Worm (Caenorhabditis elegans) whole organism, L1 larva: ENCODE results near the gene trp-1.
A peak's percentile ranks its signal among the peaks of the same experiment; 100 is the strongest.

Source experiments
- C04F5.9 ChIP-seq: sonication (generic microtip); optimal IDR thresholded peaks from 2 replicates; lab custom pipeline; 2016; ENCODE audit warnings: missing genetic modification characterization, missing compliant biosample characterization
- C34B4.2 ChIP-seq: sonication (generic microtip); optimal IDR thresholded peaks from 2 replicates; lab custom pipeline; 2017; ENCODE audit warnings: mild to moderate bottlenecking, missing genetic modification characterization, missing compliant biosample characterization
- Y116A8C.19 ChIP-seq: sonication (generic microtip); optimal IDR thresholded peaks from 2 replicates; lab custom pipeline; 2016; ENCODE audit warnings: missing compliant biosample characterization, missing genetic modification characterization, borderline replicate concordance
- alr-1 ChIP-seq: fragments of 200-800 bp; sonication (Bioruptor generic); optimal IDR thresholded peaks from 2 replicates; lab custom pipeline; 2018; ENCODE audit warnings: borderline replicate concordance, mild to moderate bottlenecking, missing genetic modification characterization, missing compliant biosample characterization
- ama-1 ChIP-seq: fragments of 150-350 bp; optimal IDR thresholded peaks from 2 replicates; lab custom pipeline; 2014
- blmp-1 ChIP-seq: fragments of 150-350 bp; optimal IDR thresholded peaks from 2 replicates; lab custom pipeline; 2014; ENCODE audit warnings: missing biosample characterization, missing genetic modification characterization
- ceh-8 ChIP-seq: fragments of 200-800 bp; sonication (Bioruptor generic); optimal IDR thresholded peaks from 2 replicates; lab custom pipeline; 2018; ENCODE audit warnings: mild to moderate bottlenecking, missing genetic modification characterization, moderate library complexity, missing compliant biosample characterization
- dsc-1 ChIP-seq: sonication (generic microtip); optimal IDR thresholded peaks from 2 replicates; lab custom pipeline; 2016; ENCODE audit warnings: mild to moderate bottlenecking, missing genetic modification characterization, missing compliant biosample characterization
- egl-13 ChIP-seq: sonication (generic microtip); optimal IDR thresholded peaks from 2 replicates; lab custom pipeline; 2016; ENCODE audit warnings: missing genotype, missing genetic modification reagents, missing genetic modification characterization, missing compliant biosample characterization
- egl-27 ChIP-seq, 2 experiments: fragments of 150-350 bp in 1 of 2; sonication (generic microtip); optimal IDR thresholded peaks; 3 replicates each; lab custom pipeline; 2017 to 2018; ENCODE audit warnings: missing biosample characterization in 2 of 2, missing genetic modification characterization in 2 of 2, missing genetic modification reagents in 2 of 2
- elt-3 ChIP-seq, 6 experiments: fragments of 150-350 bp in 1 of 6; sonication (generic microtip); optimal IDR thresholded peaks; 2 replicates each; lab custom pipeline; 2017 to 2018; ENCODE audit warnings: missing biosample characterization in 6 of 6, missing genetic modification characterization in 6 of 6, inconsistent platforms in 1 of 6
- fkh-4 ChIP-seq: sonication (generic microtip); optimal IDR thresholded peaks from 2 replicates; lab custom pipeline; 2016; ENCODE audit warnings: missing compliant biosample characterization, missing genetic modification characterization, borderline replicate concordance
- fos-1 ChIP-seq: fragments of 150-350 bp; optimal IDR thresholded peaks from 2 replicates; lab custom pipeline; 2014; ENCODE audit warnings: missing biosample characterization, missing genetic modification characterization
- grh-1 ChIP-seq: fragments of 200-800 bp; sonication (Bioruptor generic); IDR thresholded peaks from 2 replicates; pipeline ENCODE4 v1.3.6; 2022; ENCODE audit warnings: missing genetic modification reagents, missing genetic modification characterization, missing compliant biosample characterization
- hlh-17 ChIP-seq: fragments of 200-800 bp; sonication (Bioruptor generic); optimal IDR thresholded peaks from 2 replicates; lab custom pipeline; 2018; ENCODE audit warnings: missing genetic modification characterization, mild to moderate bottlenecking, missing compliant biosample characterization, moderate library complexity, borderline replicate concordance
- lin-13 ChIP-seq: fragments of 150-350 bp; optimal IDR thresholded peaks from 2 replicates; lab custom pipeline; 2014; ENCODE audit warnings: missing biosample characterization, missing genetic modification reagents, missing genetic modification characterization
- lin-15B ChIP-seq: fragments of 150-350 bp; sonication (generic microtip); optimal IDR thresholded peaks from 3 replicates; lab custom pipeline; 2014; ENCODE audit warnings: missing biosample characterization, missing genetic modification characterization
- lin-35 ChIP-seq, 2 experiments: fragments of 150-350 bp; optimal IDR thresholded peaks; 2 replicates each; lab custom pipeline; 2014; ENCODE audit warnings: missing biosample characterization in 2 of 2, missing genetic modification characterization in 2 of 2, missing genetic modification reagents in 2 of 2
- lin-39 ChIP-seq: fragments of 150-350 bp; optimal IDR thresholded peaks from 2 replicates; lab custom pipeline; 2014; ENCODE audit warnings: missing biosample characterization, missing genetic modification reagents, missing genetic modification characterization
- lir-3 ChIP-seq: sonication (generic microtip); optimal IDR thresholded peaks from 2 replicates; lab custom pipeline; 2016; ENCODE audit warnings: mild to moderate bottlenecking, missing genetic modification characterization, moderate library complexity, missing compliant biosample characterization; ENCODE audit not compliant: poor library complexity
- lsy-2 ChIP-seq, 2 experiments: fragments of 150-350 bp; optimal IDR thresholded peaks; 2 replicates each; lab custom pipeline; 2014; ENCODE audit warnings: missing biosample characterization in 2 of 2, missing genetic modification characterization in 2 of 2
- mef-2 ChIP-seq: fragments of 150-350 bp; optimal IDR thresholded peaks from 2 replicates; lab custom pipeline; 2014; ENCODE audit warnings: missing biosample characterization, missing genetic modification characterization
- mep-1 ChIP-seq: fragments of 150-350 bp; optimal IDR thresholded peaks from 2 replicates; lab custom pipeline; 2014; ENCODE audit warnings: missing biosample characterization, missing genetic modification characterization
- nhr-11 ChIP-seq: fragments of 150-350 bp; optimal IDR thresholded peaks from 2 replicates; lab custom pipeline; 2014; ENCODE audit warnings: missing biosample characterization, missing genetic modification characterization
- nhr-19 ChIP-seq: fragments of 200-800 bp; sonication (Bioruptor generic); conservative IDR thresholded peaks from 2 replicates; pipeline ENCODE4 v1.3.6; 2022; ENCODE audit warnings: missing genetic modification characterization, missing compliant biosample characterization
- nhr-20 ChIP-seq: sonication (generic microtip); optimal IDR thresholded peaks from 2 replicates; lab custom pipeline; 2016; ENCODE audit warnings: mild to moderate bottlenecking, missing genetic modification characterization, missing compliant biosample characterization
- nhr-237 ChIP-seq: fragments of 150-350 bp; optimal IDR thresholded peaks from 2 replicates; lab custom pipeline; 2014; ENCODE audit warnings: missing biosample characterization, missing genetic modification characterization
- nhr-28 ChIP-seq: fragments of 150-350 bp; optimal IDR thresholded peaks from 2 replicates; lab custom pipeline; 2014; ENCODE audit warnings: missing biosample characterization, missing genetic modification characterization
- nhr-71 ChIP-seq: sonication (generic microtip); optimal IDR thresholded peaks from 2 replicates; lab custom pipeline; 2016; ENCODE audit warnings: mild to moderate bottlenecking, missing genetic modification characterization, moderate library complexity, missing compliant biosample characterization
- nhr-77 ChIP-seq: fragments of 150-350 bp; optimal IDR thresholded peaks from 2 replicates; lab custom pipeline; 2014; ENCODE audit warnings: missing biosample characterization, missing genetic modification characterization
- nhr-85 ChIP-seq: sonication (generic microtip); peaks from one replicate; lab custom pipeline; 2016; ENCODE audit warnings: missing genetic modification characterization, inconsistent platforms, missing compliant biosample characterization
- pqm-1 ChIP-seq: sonication (generic microtip); optimal IDR thresholded peaks from 3 replicates; lab custom pipeline; 2017; ENCODE audit warnings: missing biosample characterization, missing genetic modification characterization
- rnt-1 ChIP-seq: sonication (generic microtip); optimal IDR thresholded peaks from 2 replicates; lab custom pipeline; 2016; ENCODE audit warnings: mild to moderate bottlenecking, missing genetic modification characterization, moderate library complexity, missing compliant biosample characterization
- skn-1 ChIP-seq: fragments of 150-350 bp; optimal IDR thresholded peaks from 2 replicates; lab custom pipeline; 2014; ENCODE audit warnings: missing biosample characterization, missing genetic modification characterization
- sox-4 ChIP-seq: sonication (generic microtip); optimal IDR thresholded peaks from 2 replicates; lab custom pipeline; 2016; ENCODE audit warnings: missing genetic modification characterization, missing compliant biosample characterization
- sup-37 ChIP-seq: fragments of 200-800 bp; sonication (Bioruptor generic); optimal IDR thresholded peaks from 2 replicates; lab custom pipeline; 2018; ENCODE audit warnings: mild to moderate bottlenecking, missing genetic modification characterization, missing compliant biosample characterization
- swsn-7 ChIP-seq: sonication (generic microtip); optimal IDR thresholded peaks from 2 replicates; lab custom pipeline; 2016; ENCODE audit warnings: missing genetic modification characterization, missing compliant biosample characterization
- tbx-2 ChIP-seq: sonication (generic microtip); optimal IDR thresholded peaks from 2 replicates; lab custom pipeline; 2016; ENCODE audit warnings: missing genetic modification characterization, missing compliant biosample characterization
- xbp-1 ChIP-seq: sonication (generic microtip); optimal IDR thresholded peaks from 2 replicates; lab custom pipeline; 2016; ENCODE audit warnings: missing genetic modification characterization, missing compliant biosample characterization
- ztf-4 ChIP-seq: fragments of 150-350 bp; optimal IDR thresholded peaks from 2 replicates; lab custom pipeline; 2014; ENCODE audit warnings: missing biosample characterization, missing genetic modification characterization

Gene trp-1

DNA sequence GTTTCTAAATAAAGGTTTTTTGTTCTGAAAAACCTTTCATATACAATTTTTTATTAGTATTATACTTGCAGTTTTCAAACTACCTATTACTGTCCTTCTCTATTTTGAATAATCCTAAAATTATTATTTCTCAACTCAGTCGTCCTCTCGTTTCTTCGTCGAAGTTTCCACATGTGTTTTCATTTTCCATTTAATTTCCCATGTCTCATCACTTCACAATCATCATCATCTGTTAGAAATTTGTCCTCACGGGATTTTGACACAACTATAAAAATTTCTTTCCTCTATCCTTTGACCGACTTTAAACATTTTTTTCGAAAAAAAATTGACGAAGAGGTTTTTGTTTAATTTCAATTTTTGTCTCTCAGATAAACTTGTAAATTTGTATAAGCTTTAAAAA is 514 bp downstream of the trp-1 start:
- TF ChIP-seq dsc-1 (tag; lab: Kevin White, UChicago) = peak; percentile 95
- no peak for TF ChIP-seq ceh-8 (GFP tag; lab: Kevin White, UChicago)
- no peak for TF ChIP-seq elt-3 (tag; optimal IDR thresholded peaks at IDR 0.05; lab: Kevin White, UChicago)
- no peak for TF ChIP-seq lir-3
- no peak for TF ChIP-seq pqm-1 (tag; lab: Kevin White, UChicago)
- peak; percentile 57 for TF ChIP-seq fkh-4
- TF ChIP-seq nhr-77 = no peak
- TF ChIP-seq egl-27 (tag; optimal IDR thresholded peaks at IDR 0.05; lab: Kevin White, UChicago) = no peak
- TF ChIP-seq nhr-19 = no peak

DNA sequence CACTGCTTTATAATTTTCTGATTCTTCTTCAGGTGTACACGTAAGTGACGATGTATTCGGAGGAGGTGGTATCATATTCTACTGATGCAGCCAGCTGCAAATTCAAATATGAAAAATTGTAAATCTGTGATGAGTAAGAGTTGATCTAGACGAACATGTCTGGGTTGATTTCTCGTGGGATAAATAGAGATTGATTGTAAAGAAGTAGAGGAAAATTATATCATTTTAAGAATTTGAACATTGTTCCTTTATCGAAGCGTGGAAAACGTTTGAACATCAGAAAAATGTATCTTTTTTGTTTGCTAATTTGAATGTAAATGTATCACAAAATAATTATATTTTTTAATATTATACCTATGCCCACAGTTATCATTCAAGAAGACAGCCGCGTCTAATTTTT is 10.6 kb downstream of the trp-1 start, which contains the start of gene ZC21.6:
Gene ZC21.6 (minus strand): TSS at position 101 of the 400 bp plus-strand sequence.
- TF ChIP-seq sup-37 (GFP tag; lab: Kevin White, UChicago) (no peak), lin-15B (no peak), Y116A8C.19 (tag; lab: Kevin White, UChicago) (no peak), rnt-1 (tag; lab: Kevin White, UChicago) (no peak), nhr-28 (tag; lab: Kevin White, UChicago) (no peak), ama-1 (no peak)

DNA sequence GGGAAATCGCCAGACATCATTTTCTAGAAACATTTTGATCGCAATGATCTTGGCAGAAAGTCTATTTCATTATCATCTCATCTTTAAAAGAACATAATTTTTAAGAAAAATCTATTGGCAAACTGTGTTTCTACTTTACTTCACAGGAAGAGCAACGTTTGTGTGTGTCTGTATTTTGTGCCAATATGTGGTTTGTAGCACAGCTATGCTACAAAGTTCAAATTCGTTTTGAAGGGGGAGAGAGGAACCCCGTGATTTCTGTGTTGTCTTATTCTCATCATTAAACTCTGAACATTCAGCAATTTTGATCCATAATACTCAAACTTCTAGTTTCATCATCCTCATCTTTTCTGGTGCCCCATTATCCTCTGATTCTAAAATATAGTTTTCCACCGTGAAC is 16.8 kb downstream of the trp-1 start:
- TF ChIP-seq nhr-237 (tag; lab: Kevin White, UChicago) (no peak), nhr-20 (tag; lab: Kevin White, UChicago) (no peak), grh-1 (no peak), sox-4 (tag; lab: Kevin White, UChicago) (no peak), sup-37 (GFP tag; lab: Kevin White, UChicago) (no peak), lir-3 (no peak), C04F5.9 (tag; lab: Kevin White, UChicago) (no peak), nhr-11 (no peak), egl-13 (tag; lab: Kevin White, UChicago) (no peak), lin-15B (no peak), ztf-4 (no peak), fkh-4 (no peak), egl-27 (tag; optimal IDR thresholded peaks at IDR 0.05; lab: Kevin White, UChicago) (no peak), alr-1 (tag; lab: Kevin White, UChicago) (no peak), fos-1 (tag; lab: Kevin White, UChicago) (no peak), lin-39 (no peak), nhr-28 (tag; lab: Kevin White, UChicago) (no peak), mef-2 (tag; lab: Kevin White, UChicago) (no peak), C34B4.2 (no peak)

DNA sequence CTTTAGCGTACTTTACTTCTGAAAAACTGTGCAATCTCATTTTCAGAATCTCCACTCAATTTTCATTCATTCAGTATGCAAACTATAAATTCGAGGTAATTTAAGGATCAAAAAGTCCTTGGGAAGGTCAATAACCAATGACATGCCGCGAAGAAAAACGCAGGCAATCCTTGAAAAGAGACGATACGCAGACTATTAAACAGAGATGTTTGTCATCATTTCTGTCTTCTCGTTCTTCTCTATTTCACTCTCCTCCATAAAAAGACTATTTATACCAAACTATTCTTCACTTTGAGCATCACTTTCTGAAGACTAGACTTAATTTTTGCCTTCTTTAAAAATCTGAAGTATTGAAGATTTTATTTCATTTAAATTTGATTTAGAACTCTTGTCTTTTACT is 17.2 kb downstream of the trp-1 start, which contains the start of gene C02D5.4:
Gene C02D5.4 (plus strand): TSS at position 41 of the 400 bp plus-strand sequence.
- TF ChIP-seq nhr-85 (tag; lab: Kevin White, UChicago) (peak; percentile 22), tbx-2 (tag; lab: Kevin White, UChicago) (no peak), skn-1 (tag; lab: Kevin White, UChicago) (peak; percentile 100), swsn-7 (tag; lab: Kevin White, UChicago) (peak; percentile 2), xbp-1 (tag; lab: Kevin White, UChicago) (no peak), lin-13 (GFP tag; lab: Kevin White, UChicago) (no peak), lin-39 (no peak), nhr-77 (no peak), nhr-20 (tag; lab: Kevin White, UChicago) (peak; percentile 3), lin-35 (GFP tag; optimal IDR thresholded peaks at IDR 0.05; lab: Kevin White, UChicago) (peak in 1 of 2 experiments; percentile 5), blmp-1 (tag; lab: Kevin White, UChicago) (peak; percentile 63), hlh-17 (GFP tag; lab: Kevin White, UChicago) (no peak), mep-1 (tag; lab: Kevin White, UChicago) (peak; percentile 36), lsy-2 (tag; optimal IDR thresholded peaks at IDR 0.05; lab: Kevin White, UChicago) (peak; percentile 2 to 24), nhr-71 (tag; lab: Kevin White, UChicago) (peak; percentile 28)
